Fruit fly (Drosophila melanogaster) whole organism, embryonic: ENCODE measurements around the gene CG32829.

Experiments
- Atf3 ChIP-seq: fragments of 200-800 bp; sonication (Bioruptor generic); optimal IDR thresholded peaks from 3 replicates; lab custom pipeline; 2016; ENCODE audit warnings: missing biosample characterization, missing genetic modification characterization
- Atf6 ChIP-seq: fragments of 200-800 bp; sonication (Bioruptor generic); IDR thresholded peaks from 2 replicates; pipeline ENCODE4 v1.3.6; 2022; ENCODE audit warnings: missing biosample characterization, missing genetic modification characterization
- BEAF-32 ChIP-seq: fragments of 200-800 bp; sonication (Bioruptor generic); optimal IDR thresholded peaks from 3 replicates; lab custom pipeline; 2017; ENCODE audit warnings: missing biosample characterization, missing genetic modification characterization, mild to moderate bottlenecking, moderate library complexity, missing genetic modification reagents
- Bdp1 ChIP-seq: fragments of 200-800 bp; sonication (Bioruptor generic); optimal IDR thresholded peaks from 3 replicates; lab custom pipeline; 2016; ENCODE audit warnings: missing biosample characterization, missing genetic modification characterization
- CG10565 ChIP-seq: fragments of 200-800 bp; sonication (Bioruptor generic); optimal IDR thresholded peaks from 3 replicates; lab custom pipeline; 2016; ENCODE audit warnings: missing biosample characterization, mild to moderate bottlenecking, missing genetic modification characterization
- CG11504 ChIP-seq: fragments of 200-800 bp; sonication (Bioruptor generic); optimal IDR thresholded peaks from 3 replicates; lab custom pipeline; 2019; ENCODE audit warnings: missing biosample characterization, mild to moderate bottlenecking, missing genetic modification characterization, moderate library complexity
- CG12391 ChIP-seq: fragments of 200-800 bp; sonication (Bioruptor generic); optimal IDR thresholded peaks from 3 replicates; lab custom pipeline; 2018; ENCODE audit warnings: missing biosample characterization, mild to moderate bottlenecking, missing genetic modification characterization, moderate library complexity
- CG14710 ChIP-seq: fragments of 200-800 bp; sonication (Bioruptor generic); optimal IDR thresholded peaks from 3 replicates; lab custom pipeline; 2019; ENCODE audit warnings: missing biosample characterization, mild to moderate bottlenecking, missing genetic modification characterization, moderate library complexity
- CG17612 ChIP-seq: fragments of 200-800 bp; sonication (Bioruptor generic); IDR thresholded peaks from 2 replicates; pipeline ENCODE4 v1.3.6; 2022; ENCODE audit warnings: missing biosample characterization, missing genetic modification characterization
- CG17829 ChIP-seq: fragments of 200-800 bp; optimal IDR thresholded peaks from 2 replicates; lab custom pipeline; 2019; ENCODE audit warnings: missing biosample characterization, mild to moderate bottlenecking, missing genetic modification characterization, moderate library complexity
- CG2129 ChIP-seq: fragments of 200-800 bp; sonication (Bioruptor generic); IDR thresholded peaks from 2 replicates; pipeline ENCODE4 v1.3.6; 2022; ENCODE audit warnings: missing biosample characterization, missing genetic modification characterization; ENCODE audit not compliant: partially characterized antibody
- CG2875 ChIP-seq: fragments of 200-800 bp; sonication (Bioruptor generic); optimal IDR thresholded peaks from 2 replicates; lab custom pipeline; 2017; ENCODE audit warnings: missing biosample characterization, mild to moderate bottlenecking, missing genetic modification characterization, missing genetic modification reagents
- CG30431 ChIP-seq: fragments of 200-800 bp; sonication (Bioruptor generic); optimal IDR thresholded peaks from 2 replicates; lab custom pipeline; 2017; ENCODE audit warnings: missing biosample characterization, missing genetic modification characterization
- CG32767 ChIP-seq: fragments of 200-800 bp; sonication (Bioruptor generic); IDR thresholded peaks from 2 replicates; pipeline ENCODE4 v1.3.6; 2022; ENCODE audit warnings: missing biosample characterization, missing genetic modification characterization
- CG6254 ChIP-seq: fragments of 200-800 bp; sonication (Bioruptor generic); optimal IDR thresholded peaks from 3 replicates; lab custom pipeline; 2017; ENCODE audit warnings: mild to moderate bottlenecking, missing biosample characterization, missing genetic modification reagents, missing genetic modification characterization
- CG7987 ChIP-seq: fragments of 200-800 bp; sonication (Bioruptor generic); optimal IDR thresholded peaks from 2 replicates; lab custom pipeline; 2018; ENCODE audit warnings: missing biosample characterization, mild to moderate bottlenecking, missing genetic modification characterization, moderate library complexity
- CG9932 ChIP-seq: fragments of 200-800 bp; sonication (Bioruptor generic); IDR thresholded peaks from 2 replicates; pipeline ENCODE4 v1.3.6; 2022; ENCODE audit warnings: missing biosample characterization, missing genetic modification characterization
- CkIIα-i1 ChIP-seq: fragments of 200-800 bp; sonication (Bioruptor generic); IDR thresholded peaks from 2 replicates; pipeline ENCODE4 v1.3.6; 2022; ENCODE audit warnings: missing biosample characterization, missing genetic modification characterization
- D ChIP-seq, 2 experiments: fragments of 200-800 bp in 1 of 2; fragments of >200 bp in 1 of 2; sonication (Bioruptor generic) in 1 of 2; optimal IDR thresholded peaks; 2 replicates in 1 of 2; 3 replicates in 1 of 2; lab custom pipeline; 2017; ENCODE audit warnings: mild to moderate bottlenecking in 1 of 2, missing biosample characterization in 1 of 2, missing genetic modification characterization in 1 of 2, missing genetic modification reagents in 1 of 2
- Dek ChIP-seq: fragments of 200-800 bp; sonication (Bioruptor generic); optimal IDR thresholded peaks from 3 replicates; lab custom pipeline; 2019; ENCODE audit warnings: missing biosample characterization, mild to moderate bottlenecking, missing genetic modification characterization, moderate library complexity
- Dip2 ChIP-seq: fragments of 200-800 bp; sonication (Bioruptor generic); IDR thresholded peaks from 2 replicates; pipeline ENCODE4 v1.3.6; 2022; ENCODE audit warnings: missing biosample characterization, missing genetic modification characterization
- E2f1 ChIP-seq: fragments of 200-800 bp; sonication (Bioruptor generic); IDR thresholded peaks from 2 replicates; pipeline ENCODE4 v1.3.6; 2022; ENCODE audit warnings: missing biosample characterization, missing genetic modification characterization
- HLH54F ChIP-seq: fragments of 200-800 bp; sonication (Bioruptor generic); optimal IDR thresholded peaks from 3 replicates; lab custom pipeline; 2016; ENCODE audit warnings: missing biosample characterization, missing genetic modification characterization
- Jarid2 ChIP-seq: fragments of 200-800 bp; sonication (Bioruptor generic); optimal IDR thresholded peaks from 3 replicates; lab custom pipeline; 2017; ENCODE audit warnings: mild to moderate bottlenecking, missing biosample characterization, missing genetic modification reagents, missing genetic modification characterization
- NFAT ChIP-seq: fragments of 200-800 bp; sonication (Bioruptor generic); IDR thresholded peaks from 2 replicates; pipeline ENCODE4 v1.3.6; 2022; ENCODE audit warnings: missing biosample characterization, missing genetic modification characterization
- Poxn ChIP-seq: fragments of 200-800 bp; sonication (Bioruptor generic); IDR thresholded peaks from 2 replicates; pipeline ENCODE4 v1.3.6; 2022; ENCODE audit warnings: missing biosample characterization, missing genetic modification characterization
- Sox102F ChIP-seq: fragments of 200-800 bp; sonication (Bioruptor generic); optimal IDR thresholded peaks from 2 replicates; lab custom pipeline; 2018; ENCODE audit warnings: missing biosample characterization, mild to moderate bottlenecking, missing genetic modification characterization, moderate library complexity
- YL-1 ChIP-seq: fragments of 200-800 bp; sonication (Bioruptor generic); optimal IDR thresholded peaks from 3 replicates; lab custom pipeline; 2017; ENCODE audit warnings: missing biosample characterization, mild to moderate bottlenecking, missing genetic modification characterization
- ac ChIP-seq: fragments of 200-800 bp; sonication (Bioruptor generic); optimal IDR thresholded peaks from 3 replicates; lab custom pipeline; 2017; ENCODE audit warnings: missing biosample characterization, mild to moderate bottlenecking, missing genetic modification characterization
- amos ChIP-seq: fragments of 200-800 bp; sonication (Bioruptor generic); IDR thresholded peaks from 2 replicates; pipeline ENCODE4 v1.3.6; 2022; ENCODE audit warnings: missing biosample characterization, missing genetic modification characterization; ENCODE audit not compliant: partially characterized antibody
- ase ChIP-seq: fragments of 200-800 bp; sonication (Bioruptor generic); IDR thresholded peaks from 3 replicates; pipeline ENCODE4 v1.3.6; 2022; ENCODE audit warnings: missing biosample characterization, missing genetic modification characterization
- bcd ChIP-seq: fragments of 200-800 bp; sonication (Bioruptor generic); optimal IDR thresholded peaks from 2 replicates; lab custom pipeline; 2017; ENCODE audit warnings: missing biosample characterization, mild to moderate bottlenecking, missing genetic modification characterization
- bigmax ChIP-seq: fragments of 200-800 bp; sonication (Bioruptor generic); optimal IDR thresholded peaks from 2 replicates; lab custom pipeline; 2018; ENCODE audit warnings: missing biosample characterization, mild to moderate bottlenecking, missing genetic modification characterization
- ci ChIP-seq: fragments of 200-800 bp; sonication (Bioruptor generic); IDR thresholded peaks from 3 replicates; pipeline ENCODE4 v1.3.6; 2022; ENCODE audit warnings: missing biosample characterization, missing genetic modification characterization
- croc ChIP-seq: fragments of 200-800 bp; sonication (Bioruptor generic); conservative IDR thresholded peaks from 3 replicates; pipeline ENCODE4 v1.3.6; 2022; ENCODE audit warnings: missing biosample characterization, missing genetic modification characterization
- danr ChIP-seq: fragments of 200-800 bp; sonication (Bioruptor generic); IDR thresholded peaks from 2 replicates; pipeline ENCODE4 v1.3.6; 2022; ENCODE audit warnings: missing biosample characterization, missing genetic modification characterization
- dm ChIP-seq: fragments of 200-800 bp; sonication (Bioruptor generic); optimal IDR thresholded peaks from 3 replicates; lab custom pipeline; 2016; ENCODE audit warnings: missing biosample characterization, missing genetic modification characterization
- ems ChIP-seq: fragments of 200-800 bp; sonication (Bioruptor generic); optimal IDR thresholded peaks from 3 replicates; lab custom pipeline; 2016; ENCODE audit warnings: missing biosample characterization, missing genetic modification characterization
- gsb-n ChIP-seq: fragments of 200-800 bp; sonication (Bioruptor generic); optimal IDR thresholded peaks from 3 replicates; lab custom pipeline; 2018; ENCODE audit warnings: missing biosample characterization, mild to moderate bottlenecking, missing genetic modification characterization
- inv ChIP-seq: fragments of 200-800 bp; sonication (Bioruptor generic); IDR thresholded peaks from 2 replicates; pipeline ENCODE4 v1.3.6; 2022; ENCODE audit warnings: missing biosample characterization, missing genetic modification characterization; ENCODE audit not compliant: partially characterized antibody
- kah ChIP-seq: fragments of 200-800 bp; sonication (Bioruptor generic); optimal IDR thresholded peaks from 2 replicates; lab custom pipeline; 2018; ENCODE audit warnings: missing biosample characterization, mild to moderate bottlenecking, missing genetic modification characterization
- kay ChIP-seq: fragments of 200-800 bp; sonication (Bioruptor generic); optimal IDR thresholded peaks from 2 replicates; lab custom pipeline; 2016; ENCODE audit warnings: missing biosample characterization, missing genetic modification characterization
- lmd ChIP-seq: fragments of 200-800 bp; sonication (Bioruptor generic); IDR thresholded peaks from 2 replicates; pipeline ENCODE4 v1.3.6; 2022; ENCODE audit warnings: missing biosample characterization, missing genetic modification characterization
- lov ChIP-seq, 2 experiments: fragments of 200-800 bp in 1 of 2; fragments of >200 bp in 1 of 2; sonication (Bioruptor generic) in 1 of 2; IDR thresholded peaks in 1 of 2; optimal IDR thresholded peaks in 1 of 2; 2 replicates in 1 of 2; 3 replicates in 1 of 2; pipeline versions ENCODE4 v1.3.6 to Lab custom; 2017 to 2022; ENCODE audit warnings: missing biosample characterization in 1 of 2, missing genetic modification characterization in 1 of 2
- mld ChIP-seq: fragments of 200-800 bp; sonication (Bioruptor generic); IDR thresholded peaks from 3 replicates; pipeline ENCODE4 v1.3.6; 2022; ENCODE audit warnings: missing biosample characterization, missing genetic modification characterization; ENCODE audit not compliant: partially characterized antibody
- pfk ChIP-seq: fragments of 200-800 bp; sonication (Bioruptor generic); optimal IDR thresholded peaks from 2 replicates; lab custom pipeline; 2018; ENCODE audit warnings: missing biosample characterization, mild to moderate bottlenecking, missing genetic modification characterization, moderate library complexity
- row ChIP-seq: fragments of 200-800 bp; sonication (Bioruptor generic); IDR thresholded peaks from 3 replicates; pipeline ENCODE4 v1.3.6; 2022; ENCODE audit warnings: missing biosample characterization, missing genetic modification characterization
- tap ChIP-seq: fragments of 200-800 bp; optimal IDR thresholded peaks from 3 replicates; lab custom pipeline; 2019; ENCODE audit warnings: missing biosample characterization, mild to moderate bottlenecking, missing genetic modification characterization, moderate library complexity
- ttk ChIP-seq: fragments of 200-800 bp; sonication (Bioruptor generic); IDR thresholded peaks from 2 replicates; pipeline ENCODE4 v2.1.2; 2022; ENCODE audit warnings: missing biosample characterization, missing genetic modification characterization
- unc-4 ChIP-seq: fragments of 200-800 bp; sonication (Bioruptor generic); IDR thresholded peaks from 2 replicates; pipeline ENCODE4 v1.3.6; 2022; ENCODE audit warnings: missing biosample characterization, missing genetic modification characterization; ENCODE audit not compliant: partially characterized antibody

The CG32829 gene

dm6 chr2L:6960165-6960564, 43.9 kb upstream of the CG32829 start, which contains the start of the genes Atac1 and Hmgcl (continued):
- no peak for TF ChIP-seq Dek (tag; lab: Kevin White, UChicago)
- no peak for TF ChIP-seq kah (GFP tag; lab: Kevin White, UChicago)
- no peak for TF ChIP-seq bigmax
- no peak for TF ChIP-seq tap (tag; lab: Kevin White, UChicago)
- TF ChIP-seq bcd: no peak
- no peak for TF ChIP-seq gsb-n (tag; lab: Kevin White, UChicago)
- no peak for TF ChIP-seq CG32767 (GFP tag; lab: Robert Waterston, UW)
- TF ChIP-seq row: peak; percentile 9; the same call in 1 of the 3 replicates
- peak; percentile 35 for TF ChIP-seq BEAF-32 (GFP tag; lab: Kevin White, UChicago)
- TF ChIP-seq ems (GFP tag; lab: Kevin White, UChicago): no peak
- TF ChIP-seq inv (GFP tag; lab: Robert Waterston, UW): no peak
- no peak for TF ChIP-seq Sox102F (GFP tag; lab: Kevin White, UChicago)
- TF ChIP-seq lmd (GFP tag; lab: Robert Waterston, UW): no peak
- peak; percentile 3 for TF ChIP-seq YL-1 (GFP tag; lab: Kevin White, UChicago)
- TF ChIP-seq Jarid2 (GFP tag; lab: Kevin White, UChicago): no peak
- TF ChIP-seq CG14710 (tag; lab: Kevin White, UChicago): no peak
- TF ChIP-seq CG9932: no peak
- TF ChIP-seq D (optimal IDR thresholded peaks at IDR 0.05; lab: Kevin White, UChicago): no peak
- TF ChIP-seq D (GFP tag; optimal IDR thresholded peaks at IDR 0.05; lab: Kevin White, UChicago): no peak
- no peak for TF ChIP-seq ac (GFP tag; lab: Kevin White, UChicago)
- TF ChIP-seq danr: no peak
- no peak for TF ChIP-seq CG6254 (GFP tag; lab: Kevin White, UChicago)
- no peak for TF ChIP-seq kay (GFP tag; lab: Kevin White, UChicago)
- no peak for TF ChIP-seq croc (GFP tag; lab: Robert Waterston, UW)
- TF ChIP-seq CG30431 (GFP tag; lab: Kevin White, UChicago): no peak
- no peak for TF ChIP-seq pfk (GFP tag; lab: Kevin White, UChicago)
- no peak for TF ChIP-seq CG10565 (GFP tag; lab: Kevin White, UChicago)
- TF ChIP-seq unc-4: peak; percentile 46; the same call in 1 of the 2 replicates

DNA sequence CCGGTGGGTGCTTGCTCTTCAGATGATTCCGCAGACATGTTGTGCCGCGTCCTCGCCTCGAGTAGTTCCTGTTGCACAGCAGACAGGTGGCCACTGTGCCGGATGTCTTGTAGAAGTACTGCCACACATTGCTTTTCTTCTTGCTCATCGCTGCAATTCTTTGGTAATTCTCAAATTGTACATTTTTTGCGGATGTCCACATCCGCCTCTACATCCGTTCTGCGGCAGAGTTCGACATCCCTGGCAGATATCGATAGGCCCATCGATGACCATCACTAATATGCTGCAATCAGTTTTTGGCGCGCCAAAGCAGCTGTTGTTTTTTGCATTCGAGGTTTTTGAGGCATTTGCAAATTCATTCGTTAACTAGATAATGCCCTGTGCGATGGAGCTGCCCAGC, 40.5 kb upstream of the CG32829 start, which contains the start of the genes CG13775 and CG3430:
CG13775 (minus strand) TSS at position 226 of the 400 bp plus-strand sequence.
CG3430 (plus strand) TSS at position 284 of the 400 bp plus-strand sequence.
- no peak for TF ChIP-seq Poxn (GFP tag; lab: Robert Waterston, UW)
- TF ChIP-seq CG7987 (GFP tag; lab: Kevin White, UChicago): peak; percentile 30
- TF ChIP-seq CG12391 (tag; lab: Kevin White, UChicago): peak; percentile 38
- no peak for TF ChIP-seq CkIIα-i1 (GFP tag; lab: Robert Waterston, UW)
- TF ChIP-seq CG2875 (GFP tag; lab: Kevin White, UChicago): no peak
- no peak for TF ChIP-seq HLH54F
- TF ChIP-seq dm: peak; percentile 40
- no peak for TF ChIP-seq Dip2 (GFP tag; lab: Robert Waterston, UW)
- TF ChIP-seq CG17829 (tag; lab: Kevin White, UChicago): peak; percentile 42
- TF ChIP-seq mld (GFP tag; lab: Robert Waterston, UW): 0 out of 3 replicates have a peak, but pooled peaks have one; percentile 30
- TF ChIP-seq ase: 0 out of 3 replicates have a peak, but pooled peaks have one; percentile 16
- TF ChIP-seq ttk: no peak
- no peak for TF ChIP-seq CG17612
- no peak for TF ChIP-seq CG30431 (GFP tag; lab: Kevin White, UChicago)
- peak; percentile 37; the same call in 1 of the 2 replicates for TF ChIP-seq CG2129
- no peak for TF ChIP-seq Bdp1 (GFP tag; lab: Kevin White, UChicago)
- no peak for TF ChIP-seq Atf3 (GFP tag; lab: Kevin White, UChicago)
- peak; percentile 83 for TF ChIP-seq E2f1
- TF ChIP-seq NFAT (GFP tag; lab: Robert Waterston, UW): peak; percentile 15; the same call in 1 of the 2 replicates
- no peak for TF ChIP-seq lov (optimal IDR thresholded peaks at IDR 0.05; lab: Kevin White, UChicago)
- no peak for TF ChIP-seq lov (GFP tag; IDR thresholded peaks at IDR 0.05; lab: Robert Waterston, UW)
- TF ChIP-seq ci (GFP tag; lab: Robert Waterston, UW): peak; percentile 52; the same call in 2 of the 3 replicates
- TF ChIP-seq Atf6 (GFP tag; lab: Robert Waterston, UW): no peak
- no peak for TF ChIP-seq CG11504 (tag; lab: Kevin White, UChicago)
- TF ChIP-seq amos: peak; percentile 78
